Fruit fly (Drosophila melanogaster): ENCODE data around the gene CG8478.

Gene CG8478

DNA sequence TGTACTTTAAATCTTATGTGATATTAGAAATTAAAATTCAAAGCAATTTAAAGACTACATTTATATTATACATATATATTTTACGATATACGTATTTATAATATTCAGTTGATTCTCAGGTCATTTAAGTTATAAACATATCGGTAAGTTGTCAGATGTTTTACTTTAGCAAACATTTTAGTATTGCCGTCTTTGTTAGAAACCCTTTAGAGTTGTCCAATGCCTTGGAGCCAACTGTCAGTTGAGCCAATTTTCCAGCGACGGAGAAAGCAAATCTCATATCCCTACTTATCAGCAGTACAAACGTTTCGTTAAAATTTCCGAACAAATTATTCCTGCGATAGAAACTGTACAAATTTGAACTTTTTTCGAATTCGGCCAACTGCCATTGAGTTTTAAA is 11.4 kb downstream of the CG8478 start, which contains the start of gene topi:
TSS of gene topi (plus strand) at position 301 of the 400 bp plus-strand sequence.
- TF ChIP-seq salr (GFP tag; optimal IDR thresholded peaks at IDR 0.05): no peak
- TF ChIP-seq Met (GFP tag; optimal IDR thresholded peaks at IDR 0.05): no peak
- TF ChIP-seq CG8632 (GFP tag; optimal IDR thresholded peaks at IDR 0.05): no peak
- no peak for TF ChIP-seq ss (GFP tag; optimal IDR thresholded peaks at IDR 0.05)
- no peak for TF ChIP-seq CG11762 (GFP tag; optimal IDR thresholded peaks at IDR 0.05; ENCODE audit: insufficient read depth)
- no peak for TF ChIP-seq Ets21C (GFP tag; optimal IDR thresholded peaks at IDR 0.05)
- no peak for TF ChIP-seq CG6163 (GFP tag; IDR thresholded peaks at IDR 0.05)

DNA sequence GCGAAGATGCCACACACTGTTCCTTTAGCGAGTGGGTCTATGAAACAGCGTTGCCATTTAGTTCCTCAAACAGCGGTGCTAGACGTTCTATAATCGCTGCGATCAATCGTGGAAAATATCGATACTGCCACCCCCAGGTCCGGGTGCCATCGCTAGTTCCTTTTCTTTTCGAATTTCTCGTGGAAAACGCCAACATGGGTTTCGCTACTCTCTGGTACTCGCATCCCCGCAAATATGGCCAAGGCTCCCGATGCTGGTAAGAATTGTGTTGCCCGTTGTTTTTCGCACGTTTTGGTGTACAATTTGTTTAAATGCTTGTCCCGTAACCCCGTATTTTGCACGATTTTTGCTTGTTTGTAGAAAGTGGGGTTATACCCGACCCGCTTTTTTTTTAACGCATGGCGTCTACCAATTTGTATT is 14.5 kb downstream of the CG8478 start, which contains the start of gene RpS29:
TSS of gene RpS29 (plus strand) at position 102 of the 420 bp plus-strand sequence.
- peak; percentile 79 for TF ChIP-seq Eip78C (GFP tag)
- TF ChIP-seq vri (GFP tag; optimal IDR thresholded peaks at IDR 0.05): peak; percentile 32
- peak; percentile 76 for TF ChIP-seq CG31627 (GFP tag; optimal IDR thresholded peaks at IDR 0.05)
- peak; percentile 26 for TF ChIP-seq CG11902 (GFP tag; optimal IDR thresholded peaks at IDR 0.05)
- peak; percentile 67 for TF ChIP-seq svp (GFP tag)
- peak; percentile 73 for TF ChIP-seq CG3919 (GFP tag; optimal IDR thresholded peaks at IDR 0.05)
- peak; percentile 8 for TF ChIP-seq CG34406 (GFP tag; optimal IDR thresholded peaks at IDR 0.05)
- TF ChIP-seq Sox15 (GFP tag; optimal IDR thresholded peaks at IDR 0.05): peak; percentile 33
- no peak for TF ChIP-seq CG8632 (GFP tag; optimal IDR thresholded peaks at IDR 0.05)
- TF ChIP-seq CG11294 (GFP tag; IDR thresholded peaks at IDR 0.05): no peak
- peak; percentile 57 for TF ChIP-seq Eip75B (GFP tag; optimal IDR thresholded peaks at IDR 0.05)
- TF ChIP-seq Smox (GFP tag; optimal IDR thresholded peaks at IDR 0.05): no peak
- peak; percentile 36 for TF ChIP-seq CG10631 (GFP tag; optimal IDR thresholded peaks at IDR 0.05)
- no peak for TF ChIP-seq CG8319 (GFP tag; optimal IDR thresholded peaks at IDR 0.05)
- peak; percentile 29 for TF ChIP-seq achi (GFP tag; optimal IDR thresholded peaks at IDR 0.05)
- TF ChIP-seq CG7368 (GFP tag; optimal IDR thresholded peaks at IDR 0.05): peak; percentile 49
- TF ChIP-seq CG10669 (GFP tag; optimal IDR thresholded peaks at IDR 0.05): peak; percentile 10
- no peak for TF ChIP-seq dac (GFP tag; optimal IDR thresholded peaks at IDR 0.05)
- TF ChIP-seq esn (GFP tag; optimal IDR thresholded peaks at IDR 0.05): peak; percentile 77
- peak; percentile 5 for TF ChIP-seq dsx (GFP tag; optimal IDR thresholded peaks at IDR 0.05; ENCODE audit: poor library complexity, severe bottlenecking)
- TF ChIP-seq CG32006 (GFP tag; optimal IDR thresholded peaks at IDR 0.05): no peak
- TF ChIP-seq CG6854 (GFP tag; optimal IDR thresholded peaks at IDR 0.05): peak; percentile 74
- TF ChIP-seq CG9139 (GFP tag; optimal IDR thresholded peaks at IDR 0.05): peak; percentile 34
- TF ChIP-seq salr (GFP tag; optimal IDR thresholded peaks at IDR 0.05): peak in 1 of 2 experiments; percentile 58
- peak; percentile 73 for TF ChIP-seq cyc (GFP tag; optimal IDR thresholded peaks at IDR 0.05)
- TF ChIP-seq ss (GFP tag; optimal IDR thresholded peaks at IDR 0.05): peak; percentile 38 to 71
- no peak for TF ChIP-seq Gug (GFP tag; IDR thresholded peaks at IDR 0.05)
- TF ChIP-seq CG4318 (GFP tag; optimal IDR thresholded peaks at IDR 0.05): no peak
- TF ChIP-seq spab (GFP tag; optimal IDR thresholded peaks at IDR 0.05): no peak
- peak; percentile 53; the same call in 2 of the 3 replicates for TF ChIP-seq CG6163 (GFP tag; IDR thresholded peaks at IDR 0.05)
- TF ChIP-seq Met (GFP tag; optimal IDR thresholded peaks at IDR 0.05): no peak
- TF ChIP-seq CG3032 (tag; optimal IDR thresholded peaks at IDR 0.05): peak; percentile 47
- TF ChIP-seq fd85E (GFP tag; optimal IDR thresholded peaks at IDR 0.05): no peak
- peak; percentile 55 for TF ChIP-seq acj6 (GFP tag; optimal IDR thresholded peaks at IDR 0.05)
- TF ChIP-seq topi (GFP tag; optimal IDR thresholded peaks at IDR 0.05): peak; percentile 76
- TF ChIP-seq OdsH (GFP tag; optimal IDR thresholded peaks at IDR 0.05): peak; percentile 51
- peak; percentile 62 for TF ChIP-seq Sox14 (GFP tag; optimal IDR thresholded peaks at IDR 0.05)
- peak; percentile 42 for TF ChIP-seq CG6808 (GFP tag; optimal IDR thresholded peaks at IDR 0.05)
- no peak for TF ChIP-seq Lpt (GFP tag; optimal IDR thresholded peaks at IDR 0.05)
- TF ChIP-seq net (GFP tag; optimal IDR thresholded peaks at IDR 0.05): peak; percentile 34
- TF ChIP-seq Sox102F (GFP tag; optimal IDR thresholded peaks at IDR 0.05): peak; percentile 50
- TF ChIP-seq CG6792 (GFP tag; optimal IDR thresholded peaks at IDR 0.05): peak; percentile 38
- TF ChIP-seq CG8119 (GFP tag; IDR thresholded peaks at IDR 0.05): no peak
- peak; percentile 65 for TF ChIP-seq Hr39 (GFP tag; optimal IDR thresholded peaks at IDR 0.05)
- peak; percentile 72 for TF ChIP-seq CG1621 (tag; optimal IDR thresholded peaks at IDR 0.05)
- no peak for TF ChIP-seq CG6276 (GFP tag; optimal IDR thresholded peaks at IDR 0.05)
- TF ChIP-seq Hr38 (GFP tag; optimal IDR thresholded peaks at IDR 0.05): peak; percentile 4
- no peak for TF ChIP-seq fkh (GFP tag; optimal IDR thresholded peaks at IDR 0.05)
